Worm (Caenorhabditis elegans) whole organism, L1 larva: ENCODE results near the gene C28D4.18.

Experiments used
- aly-2 ChIP-seq: fragments of 150-350 bp; optimal IDR thresholded peaks from 2 replicates; lab custom pipeline; 2014; ENCODE audit warnings: missing biosample characterization, missing genetic modification characterization
- jun-1 ChIP-seq: fragments of 150-350 bp; optimal IDR thresholded peaks from 2 replicates; lab custom pipeline; 2014; ENCODE audit warnings: missing biosample characterization, missing genetic modification reagents, missing genetic modification characterization
- lin-15B ChIP-seq: fragments of 150-350 bp; sonication (generic microtip); optimal IDR thresholded peaks from 3 replicates; lab custom pipeline; 2014; ENCODE audit warnings: missing biosample characterization, missing genetic modification characterization
- nhr-11 ChIP-seq: fragments of 150-350 bp; optimal IDR thresholded peaks from 2 replicates; lab custom pipeline; 2014; ENCODE audit warnings: missing biosample characterization, missing genetic modification characterization
- nhr-12 ChIP-seq: sonication (generic microtip); optimal IDR thresholded peaks from 2 replicates; lab custom pipeline; 2017; ENCODE audit warnings: missing biosample characterization, missing genetic modification characterization
- ztf-4 ChIP-seq: fragments of 150-350 bp; optimal IDR thresholded peaks from 2 replicates; lab custom pipeline; 2014; ENCODE audit warnings: missing biosample characterization, missing genetic modification characterization

DNA sequence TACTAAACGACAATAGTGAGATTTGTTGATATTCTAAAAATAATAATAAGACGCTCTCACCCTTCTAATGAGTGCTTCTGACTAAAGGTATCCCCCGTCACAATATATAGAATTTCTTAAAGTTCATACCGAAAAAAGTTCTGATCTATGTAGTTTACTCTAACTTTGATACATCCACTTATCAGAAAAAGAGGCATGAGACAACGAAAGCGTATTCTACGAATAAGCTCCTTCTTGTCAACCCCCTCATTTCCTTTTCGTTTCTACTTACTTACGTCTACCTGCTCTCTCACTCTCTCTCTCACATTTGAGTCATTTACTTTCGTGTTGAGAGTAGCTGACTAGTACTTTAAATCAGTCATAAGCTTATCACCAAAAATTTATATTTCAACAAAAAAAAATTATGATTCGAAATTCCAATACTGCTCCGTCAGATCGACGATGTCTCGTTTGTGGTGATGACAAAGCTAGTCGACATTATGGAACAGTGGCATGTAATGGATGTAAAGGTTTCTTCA, 447 bp downstream of the C28D4.18 start:
- TF ChIP-seq ztf-4 (tag; lab: Kevin White, UChicago) (no peak), nhr-11 (no peak), jun-1 (no peak), nhr-12 (tag; lab: Kevin White, UChicago) (no peak), lin-15B (tag; lab: Kevin White, UChicago) (no peak), aly-2 (tag; lab: Kevin White, UChicago) (no peak)
